Worm (Caenorhabditis elegans): ENCODE results near the gene bmk-1.
A peak's percentile ranks its signal among the peaks of the same experiment; 100 is the strongest.

Gene bmk-1

DNA sequence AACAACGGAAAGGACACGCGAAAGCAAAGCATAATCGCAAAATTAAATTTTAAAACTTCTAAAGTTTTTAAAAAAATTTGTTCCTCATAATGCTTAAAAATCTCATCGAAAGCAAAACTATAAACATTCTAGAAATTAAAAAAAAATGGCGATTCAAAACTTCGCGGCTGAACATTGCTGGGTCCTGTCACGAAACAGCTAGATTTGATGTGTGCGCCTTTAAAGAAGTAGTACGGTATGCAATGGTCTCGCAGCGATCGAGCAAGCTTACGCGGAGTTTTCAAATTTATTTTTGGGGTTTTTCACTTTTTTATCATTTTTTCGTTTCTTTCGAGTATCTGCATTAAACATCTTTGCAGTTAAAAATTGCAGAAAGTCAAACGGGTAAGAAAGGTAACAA is 286 bp upstream of the bmk-1 start, which contains the start of gene coh-3:
TSS of gene coh-3 (plus strand) at position 353 of the 400 bp plus-strand sequence.
- TF ChIP-seq W03F9.2 (tag; optimal IDR thresholded peaks at IDR 0.05) (peak; percentile 48), him-1 (tag; optimal IDR thresholded peaks at IDR 0.05) (no peak)

DNA sequence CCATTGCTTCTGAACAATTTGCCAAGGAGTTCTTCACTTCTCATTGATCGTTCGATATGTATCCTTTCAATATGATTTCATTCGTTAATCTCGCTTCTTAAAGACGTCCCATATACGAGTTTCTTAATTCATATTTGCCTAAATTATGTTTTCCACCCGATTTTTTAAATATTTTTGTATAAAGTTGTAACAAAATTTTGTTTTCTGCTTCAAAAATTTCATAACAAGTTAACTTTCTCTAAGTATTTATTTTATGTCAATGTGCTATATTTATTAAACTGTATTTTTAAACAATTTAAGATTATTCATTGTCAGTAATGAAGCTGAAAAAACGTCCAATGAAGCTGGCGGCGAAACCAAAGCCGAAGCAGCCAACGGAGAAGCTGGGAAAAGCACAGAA is 7.4 kb downstream of the bmk-1 start, which contains the start of gene F23B12.7:
TSS of gene F23B12.7 (plus strand) at position 301 of the 400 bp plus-strand sequence.
- TF ChIP-seq him-1 (tag; optimal IDR thresholded peaks at IDR 0.05) = no peak
- no peak for TF ChIP-seq dao-5 (tag; optimal IDR thresholded peaks at IDR 0.05)
- TF ChIP-seq W03F9.2 (tag; optimal IDR thresholded peaks at IDR 0.05) = no peak

- TF ChIP-seq dao-5 (tag; optimal IDR thresholded peaks at IDR 0.05) (no peak), him-1 (tag; optimal IDR thresholded peaks at IDR 0.05) (no peak), W03F9.2 (tag; optimal IDR thresholded peaks at IDR 0.05) (no peak)
These were observed 8.1 kb downstream of the bmk-1 start for ce11 chrV:14448669-14449068.

ce11 chrV:14447240-14447763 is 9.5 kb downstream of the bmk-1 start, which contains the start of the genes dlat-1 and fntb-1:
Gene dlat-1, minus strand, starts transcription at chrV:14447290.
Gene fntb-1, plus strand, starts transcription at chrV:14447651.
- no peak for TF ChIP-seq dao-5 (tag; optimal IDR thresholded peaks at IDR 0.05)

ce11 chrV:14446453-14446852 is 10.3 kb downstream of the bmk-1 start:
- TF ChIP-seq him-1 (tag; optimal IDR thresholded peaks at IDR 0.05) = no peak
- no peak for TF ChIP-seq W03F9.2 (tag; optimal IDR thresholded peaks at IDR 0.05)
- TF ChIP-seq dao-5 (tag; optimal IDR thresholded peaks at IDR 0.05) = no peak

DNA sequence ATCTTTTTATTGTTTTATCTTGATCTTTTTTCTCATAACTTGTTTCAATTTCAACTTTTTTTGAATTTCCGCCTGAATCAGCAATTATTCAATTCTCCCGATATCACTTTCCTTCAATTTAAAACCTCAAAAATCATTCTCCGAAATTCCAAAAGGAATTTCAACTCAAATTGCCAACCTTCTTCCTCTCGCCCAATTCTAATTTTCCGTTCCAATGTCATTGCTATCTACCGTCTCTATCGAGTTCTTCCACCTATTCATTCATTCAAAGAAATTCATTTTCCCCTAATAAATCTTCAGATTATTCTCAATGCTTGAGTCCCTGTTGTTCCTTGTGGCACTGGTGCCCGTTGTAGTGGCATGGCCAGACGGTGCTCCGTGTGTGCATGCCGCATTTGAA is 15.9 kb downstream of the bmk-1 start, which contains the start of gene F23B12.4:
TSS of gene F23B12.4 (plus strand) at position 301 of the 400 bp plus-strand sequence.
- TF ChIP-seq him-1 (tag; optimal IDR thresholded peaks at IDR 0.05) = no peak
- TF ChIP-seq W03F9.2 (tag; optimal IDR thresholded peaks at IDR 0.05) = no peak
- no peak for TF ChIP-seq dao-5 (tag; optimal IDR thresholded peaks at IDR 0.05)

DNA sequence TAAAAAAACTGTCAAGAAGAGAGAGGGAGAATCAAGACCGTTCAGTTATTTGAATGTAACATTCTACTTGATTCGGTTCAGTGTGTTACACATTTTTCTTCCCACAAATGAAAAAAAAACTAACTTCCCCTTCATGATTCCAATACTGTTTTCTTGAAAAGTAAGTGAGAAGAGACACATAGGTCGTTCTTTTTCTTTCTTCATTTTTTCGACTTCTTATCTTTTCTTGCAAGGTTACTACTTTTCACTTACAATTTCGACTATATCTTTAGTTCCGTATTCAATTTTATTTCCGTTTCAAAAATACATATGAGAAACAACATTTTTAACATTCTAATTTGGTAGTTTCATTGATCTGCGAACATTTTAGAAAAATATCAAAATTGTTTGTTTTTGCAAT is 17.5 kb downstream of the bmk-1 start:
- TF ChIP-seq him-1 (tag; optimal IDR thresholded peaks at IDR 0.05) (no peak), W03F9.2 (tag; optimal IDR thresholded peaks at IDR 0.05) (no peak), dao-5 (tag; optimal IDR thresholded peaks at IDR 0.05) (no peak)

DNA sequence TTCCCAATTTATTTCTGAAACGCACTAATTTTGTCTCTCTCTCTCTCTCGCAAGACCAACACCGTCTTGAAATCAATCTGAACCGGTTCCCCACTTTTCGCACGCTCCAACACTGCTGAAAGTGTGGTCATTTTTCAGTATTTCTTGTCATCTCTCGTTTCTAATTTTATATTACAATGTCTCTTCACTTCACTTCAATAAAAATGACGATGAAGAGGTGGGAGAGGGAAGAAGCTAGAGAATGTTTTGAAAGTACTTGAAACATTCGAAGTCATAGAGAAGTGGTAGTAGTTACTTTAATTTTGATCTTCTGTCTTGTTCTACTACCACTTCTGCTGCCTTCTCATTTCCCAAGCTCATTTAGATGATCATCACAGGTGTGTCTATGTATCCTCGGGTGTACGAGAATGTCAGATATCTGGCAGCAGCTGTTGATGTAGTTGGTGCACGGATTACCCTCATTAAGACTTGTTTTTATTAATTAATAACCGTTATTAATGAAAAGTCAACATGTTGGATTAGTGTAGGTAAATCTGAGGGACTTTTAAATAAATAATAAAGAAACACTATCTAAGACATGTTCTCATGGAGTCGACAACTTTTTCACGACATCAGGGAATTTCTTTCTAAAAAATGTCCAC is 18.6 kb downstream of the bmk-1 start:
- TF ChIP-seq him-1 (tag; optimal IDR thresholded peaks at IDR 0.05) = no peak
- no peak for TF ChIP-seq W03F9.2 (tag; optimal IDR thresholded peaks at IDR 0.05)
- TF ChIP-seq dao-5 (tag; optimal IDR thresholded peaks at IDR 0.05) = no peak

DNA sequence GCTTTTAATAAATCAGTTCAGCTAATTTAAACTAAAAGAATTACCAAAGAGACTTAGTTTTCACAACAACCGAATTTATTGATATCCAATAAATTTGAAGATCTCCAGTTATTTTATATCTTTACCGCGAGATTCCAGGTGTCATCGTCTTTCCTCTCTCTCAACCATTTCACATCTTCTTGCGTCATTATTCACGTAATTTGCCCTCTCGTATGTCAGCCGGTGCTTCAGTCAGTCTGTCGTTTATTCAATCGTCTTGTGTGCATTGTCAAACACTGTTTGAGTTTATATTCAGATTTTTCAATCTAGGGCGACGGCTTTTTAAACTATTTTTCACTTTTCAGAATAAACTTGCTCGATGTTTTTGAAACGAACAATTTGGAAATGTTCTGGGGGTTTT is 19.4 kb downstream of the bmk-1 start:
- TF ChIP-seq W03F9.2 (tag; optimal IDR thresholded peaks at IDR 0.05) (no peak), him-1 (tag; optimal IDR thresholded peaks at IDR 0.05) (no peak)

DNA sequence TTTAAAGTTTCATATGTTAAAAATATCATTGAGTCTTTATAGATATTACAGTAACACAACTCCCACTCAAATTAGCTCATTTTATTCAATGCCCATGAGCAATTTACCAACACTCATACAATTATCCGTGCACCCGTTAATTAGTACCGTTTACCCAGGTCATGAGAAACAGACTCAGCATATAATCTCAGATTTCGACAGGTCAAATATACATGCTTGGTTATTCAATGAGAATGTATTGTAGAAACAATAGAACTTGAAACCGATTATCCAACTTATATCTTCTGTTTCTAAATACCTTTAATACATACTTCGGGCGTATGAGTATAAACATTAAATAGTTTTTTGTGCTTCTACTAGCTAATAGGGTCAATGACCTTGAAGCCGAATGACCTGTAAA is 20.6 kb downstream of the bmk-1 start:
- TF ChIP-seq him-1 (tag; optimal IDR thresholded peaks at IDR 0.05) (no peak), W03F9.2 (tag; optimal IDR thresholded peaks at IDR 0.05) (no peak), dao-5 (tag; optimal IDR thresholded peaks at IDR 0.05) (no peak)

- TF ChIP-seq dao-5 (tag; optimal IDR thresholded peaks at IDR 0.05) (no peak), W03F9.2 (tag; optimal IDR thresholded peaks at IDR 0.05) (no peak), him-1 (tag; optimal IDR thresholded peaks at IDR 0.05) (no peak)
These were observed 23.2 kb downstream of the bmk-1 start for ce11 chrV:14433584-14433983.

- TF ChIP-seq W03F9.2 (tag; optimal IDR thresholded peaks at IDR 0.05) (no peak), him-1 (tag; optimal IDR thresholded peaks at IDR 0.05) (no peak), dao-5 (tag; optimal IDR thresholded peaks at IDR 0.05) (no peak)
These were observed 24.5 kb downstream of the bmk-1 start, which contains the start of gene egl-1 for ce11 chrV:14432259-14432658. Gene egl-1, minus strand, starts transcription at chrV:14432359.

DNA sequence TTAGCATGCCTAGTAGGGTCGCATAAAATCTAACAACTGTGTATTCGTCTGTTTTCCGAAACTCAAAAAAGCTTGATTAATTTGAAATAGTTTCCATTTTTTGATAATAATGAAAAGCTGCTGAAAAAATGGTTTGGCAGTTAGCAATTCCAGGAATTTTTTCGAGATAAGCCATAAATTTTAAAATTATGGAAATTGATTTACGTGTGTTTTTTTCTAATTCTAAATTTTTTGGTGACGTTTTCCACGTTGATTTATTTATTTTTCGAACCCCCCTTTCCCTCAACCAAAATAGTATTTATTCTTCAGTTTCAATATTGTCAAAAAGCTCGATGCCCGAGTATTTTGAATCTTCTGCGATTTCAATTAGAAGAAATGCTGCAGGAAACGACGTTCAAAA is 27.9 kb downstream of the bmk-1 start, which contains the start of gene F23B12.1:
TSS of gene F23B12.1 (plus strand) at position 301 of the 400 bp plus-strand sequence.
- TF ChIP-seq W03F9.2 (tag; optimal IDR thresholded peaks at IDR 0.05) = no peak

DNA sequence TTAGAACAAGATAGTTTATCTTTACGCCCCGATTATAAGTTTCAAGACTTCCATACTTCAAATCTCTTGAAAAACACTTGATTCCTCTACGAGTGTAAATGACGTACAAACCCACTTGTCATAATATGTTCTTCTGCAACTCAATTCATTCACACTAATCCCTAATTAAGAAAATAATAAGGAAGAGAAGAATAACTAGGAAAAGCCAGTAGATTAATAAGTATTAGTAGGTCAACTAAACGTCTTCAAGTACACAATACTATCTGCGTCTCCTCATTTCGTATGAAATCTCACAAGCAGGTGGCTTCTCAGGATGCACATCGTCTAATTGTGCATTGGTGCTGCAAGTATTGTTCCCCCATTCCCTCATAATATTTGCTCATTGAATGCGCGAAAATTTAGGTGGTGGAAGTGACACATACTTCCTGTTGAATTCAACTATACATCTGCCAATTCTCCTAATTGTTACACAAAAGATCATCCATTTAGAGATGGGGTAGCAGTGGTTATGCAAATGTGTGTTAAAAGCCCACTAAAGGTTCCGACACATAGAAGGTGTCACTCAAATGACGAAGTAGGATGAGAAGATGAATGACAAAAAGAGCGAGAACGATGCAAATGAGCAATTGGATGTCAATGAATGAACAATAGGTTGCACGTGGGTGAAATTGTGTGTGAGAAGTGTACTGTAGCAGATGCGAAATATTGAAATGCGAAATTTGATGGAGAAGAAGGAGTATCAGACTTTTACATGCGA is 29.5 kb downstream of the bmk-1 start:
- no peak for TF ChIP-seq W03F9.2 (tag; optimal IDR thresholded peaks at IDR 0.05)
